Fruit fly (Drosophila melanogaster) whole organism, embryonic: ENCODE measurements around the gene CG7231.

Experiments
- CG10366 ChIP-seq: fragments of 200-800 bp; sonication (Bioruptor generic); IDR thresholded peaks from 2 replicates; pipeline ENCODE4 v1.3.6; 2022; ENCODE audit warnings: missing biosample characterization, missing genetic modification characterization
- CG13624 ChIP-seq: fragments of 200-800 bp; sonication (Bioruptor generic); optimal IDR thresholded peaks from 2 replicates; lab custom pipeline; 2016; ENCODE audit warnings: missing biosample characterization, missing genetic modification characterization
- CG14710 ChIP-seq: fragments of 200-800 bp; sonication (Bioruptor generic); optimal IDR thresholded peaks from 3 replicates; lab custom pipeline; 2019; ENCODE audit warnings: missing biosample characterization, mild to moderate bottlenecking, missing genetic modification characterization, moderate library complexity
- CG2199 ChIP-seq: fragments of 200-800 bp; sonication (Bioruptor generic); IDR thresholded peaks from 3 replicates; pipeline ENCODE4 v1.3.6; 2022; ENCODE audit warnings: missing biosample characterization, missing genetic modification characterization
- CG2889 ChIP-seq: fragments of 200-800 bp; sonication (Bioruptor generic); IDR thresholded peaks from 3 replicates; pipeline ENCODE4 v1.3.6; 2022; ENCODE audit warnings: missing biosample characterization, missing genetic modification characterization
- CG31388 ChIP-seq: fragments of 200-800 bp; sonication (Bioruptor generic); optimal IDR thresholded peaks from 2 replicates; lab custom pipeline; 2016; ENCODE audit warnings: missing biosample characterization, missing genetic modification characterization
- CG3281 ChIP-seq: fragments of 200-800 bp; sonication (Bioruptor generic); optimal IDR thresholded peaks from 3 replicates; lab custom pipeline; 2017; ENCODE audit warnings: missing biosample characterization, mild to moderate bottlenecking, missing genetic modification characterization
- CG34422 ChIP-seq: fragments of 200-800 bp; sonication (Bioruptor generic); IDR thresholded peaks from 3 replicates; pipeline ENCODE4 v1.3.6; 2022; ENCODE audit warnings: missing biosample characterization, missing genetic modification characterization
- CG4360 ChIP-seq: fragments of 200-800 bp; sonication (Bioruptor generic); IDR thresholded peaks from 2 replicates; pipeline ENCODE4 v1.3.6; 2022; ENCODE audit warnings: missing biosample characterization, missing genetic modification characterization
- CG4617 ChIP-seq: fragments of 200-800 bp; sonication (Bioruptor generic); optimal IDR thresholded peaks from 3 replicates; lab custom pipeline; 2016; ENCODE audit warnings: missing biosample characterization, missing genetic modification characterization, borderline replicate concordance
- CG5180 ChIP-seq: fragments of 200-800 bp; sonication (Bioruptor generic); optimal IDR thresholded peaks from 3 replicates; lab custom pipeline; 2017; ENCODE audit warnings: missing biosample characterization, missing genetic modification characterization, mild to moderate bottlenecking, moderate library complexity, missing genetic modification reagents
- CG6254 ChIP-seq: fragments of 200-800 bp; sonication (Bioruptor generic); optimal IDR thresholded peaks from 3 replicates; lab custom pipeline; 2017; ENCODE audit warnings: mild to moderate bottlenecking, missing biosample characterization, missing genetic modification reagents, missing genetic modification characterization
- CG7556 ChIP-seq: fragments of 200-800 bp; sonication (Bioruptor generic); optimal IDR thresholded peaks from 2 replicates; lab custom pipeline; 2017; ENCODE audit warnings: missing biosample characterization, mild to moderate bottlenecking, missing genetic modification characterization
- CG7786 ChIP-seq: fragments of 200-800 bp; sonication (Bioruptor generic); optimal IDR thresholded peaks from 2 replicates; lab custom pipeline; 2016; ENCODE audit warnings: missing biosample characterization, missing genetic modification characterization
- Dad ChIP-seq: fragments of 200-800 bp; sonication (Bioruptor generic); optimal IDR thresholded peaks from 3 replicates; lab custom pipeline; 2016; ENCODE audit warnings: missing biosample characterization, missing genetic modification characterization
- Deaf1 ChIP-seq: fragments of 200-800 bp; optimal IDR thresholded peaks from 3 replicates; lab custom pipeline; 2019; ENCODE audit warnings: missing biosample characterization, mild to moderate bottlenecking, missing genetic modification characterization, moderate library complexity
- Dek ChIP-seq: fragments of 200-800 bp; sonication (Bioruptor generic); optimal IDR thresholded peaks from 3 replicates; lab custom pipeline; 2019; ENCODE audit warnings: missing biosample characterization, mild to moderate bottlenecking, missing genetic modification characterization, moderate library complexity
- Dip2 ChIP-seq: fragments of 200-800 bp; sonication (Bioruptor generic); IDR thresholded peaks from 2 replicates; pipeline ENCODE4 v1.3.6; 2022; ENCODE audit warnings: missing biosample characterization, missing genetic modification characterization
- Dp ChIP-seq: fragments of 200-800 bp; sonication (Bioruptor generic); optimal IDR thresholded peaks from 2 replicates; lab custom pipeline; 2018; ENCODE audit warnings: missing biosample characterization, mild to moderate bottlenecking, missing genetic modification characterization, moderate library complexity
- Dref ChIP-seq: fragments of 200-800 bp; sonication (Bioruptor generic); IDR thresholded peaks from 2 replicates; pipeline ENCODE4 v1.3.6; 2022; ENCODE audit warnings: missing biosample characterization, missing genetic modification characterization
- ERR ChIP-seq: fragments of 200-800 bp; sonication (Bioruptor generic); optimal IDR thresholded peaks from 2 replicates; lab custom pipeline; 2016; ENCODE audit warnings: missing biosample characterization, missing genetic modification characterization
- Fer1 ChIP-seq: fragments of 200-800 bp; sonication (Bioruptor generic); optimal IDR thresholded peaks from 2 replicates; lab custom pipeline; 2017; ENCODE audit warnings: missing biosample characterization, mild to moderate bottlenecking, missing genetic modification characterization
- Ravus ChIP-seq: fragments of 200-800 bp; sonication (Bioruptor generic); IDR thresholded peaks from 2 replicates; pipeline ENCODE4 v1.3.6; 2022; ENCODE audit warnings: missing biosample characterization, missing genetic modification characterization
- Sry-β ChIP-seq: fragments of 200-800 bp; sonication (Bioruptor generic); optimal IDR thresholded peaks from 2 replicates; lab custom pipeline; 2018; ENCODE audit warnings: missing biosample characterization, mild to moderate bottlenecking, missing genetic modification characterization, moderate library complexity
- Sry-δ ChIP-seq: fragments of 200-800 bp; sonication (Bioruptor generic); optimal IDR thresholded peaks from 2 replicates; lab custom pipeline; 2016; ENCODE audit warnings: missing biosample characterization, missing genetic modification characterization
- Trl ChIP-seq, 3 experiments: fragments of >200 bp in 2 of 3; fragments of 200-800 bp in 1 of 3; sonication (Bioruptor generic) in 1 of 3; optimal IDR thresholded peaks; 2 replicates in 1 of 3; 3 replicates in 2 of 3; lab custom pipeline; 2016 to 2017; ENCODE audit warnings: missing biosample characterization in 1 of 3, missing genetic modification characterization in 1 of 3
- Usf ChIP-seq: fragments of 200-800 bp; sonication (Bioruptor generic); optimal IDR thresholded peaks from 2 replicates; lab custom pipeline; 2017; ENCODE audit warnings: missing genotype, missing biosample characterization, missing genetic modification characterization
- Xrp1 ChIP-seq: fragments of 200-800 bp; sonication (Bioruptor generic); IDR thresholded peaks from 2 replicates; pipeline ENCODE4 v1.3.6; 2022; ENCODE audit warnings: missing biosample characterization, missing genetic modification characterization
- aop ChIP-seq: fragments of 200-800 bp; sonication (Bioruptor generic); IDR thresholded peaks from 2 replicates; pipeline ENCODE4 v1.3.6; 2022; ENCODE audit warnings: missing biosample characterization, missing genetic modification characterization
- ap ChIP-seq: fragments of 200-800 bp; sonication (Bioruptor generic); IDR thresholded peaks from 2 replicates; pipeline ENCODE4 v1.3.6; 2022; ENCODE audit warnings: missing biosample characterization, missing genetic modification characterization
- bbx ChIP-seq: fragments of 200-800 bp; sonication (Bioruptor generic); IDR thresholded peaks from 2 replicates; pipeline ENCODE4 v1.3.6; 2022; ENCODE audit warnings: missing biosample characterization, missing genetic modification characterization; ENCODE audit not compliant: partially characterized antibody
- bowl ChIP-seq: fragments of 200-800 bp; sonication (Bioruptor generic); IDR thresholded peaks from 2 replicates; pipeline ENCODE4 v1.3.6; 2022; ENCODE audit warnings: missing biosample characterization, missing genetic modification characterization
- chinmo ChIP-seq: fragments of 200-800 bp; sonication (Bioruptor generic); IDR thresholded peaks from 4 replicates; pipeline ENCODE4 v1.3.6; 2022; ENCODE audit warnings: missing biosample characterization, missing genetic modification characterization; ENCODE audit not compliant: partially characterized antibody
- crol ChIP-seq: fragments of 200-800 bp; sonication (Bioruptor generic); IDR thresholded peaks from 2 replicates; pipeline ENCODE4 v1.3.6; 2022; ENCODE audit warnings: missing biosample characterization, missing genetic modification characterization
- cwo ChIP-seq: fragments of 200-800 bp; sonication (Bioruptor generic); optimal IDR thresholded peaks from 3 replicates; lab custom pipeline; 2017; ENCODE audit warnings: missing biosample characterization, missing genetic modification characterization, mild to moderate bottlenecking, moderate library complexity, missing genetic modification reagents
- her ChIP-seq: fragments of 200-800 bp; sonication (Bioruptor generic); optimal IDR thresholded peaks from 2 replicates; lab custom pipeline; 2016; ENCODE audit warnings: missing biosample characterization, missing genetic modification characterization
- mld ChIP-seq: fragments of 200-800 bp; sonication (Bioruptor generic); IDR thresholded peaks from 3 replicates; pipeline ENCODE4 v1.3.6; 2022; ENCODE audit warnings: missing biosample characterization, missing genetic modification characterization; ENCODE audit not compliant: partially characterized antibody
- org-1 ChIP-seq: fragments of 200-800 bp; sonication (Bioruptor generic); optimal IDR thresholded peaks from 2 replicates; lab custom pipeline; 2017; ENCODE audit warnings: missing biosample characterization, missing genetic modification characterization
- prd ChIP-seq, 3 experiments: fragments of >200 bp in 2 of 3; fragments of 200-800 bp in 1 of 3; sonication (Bioruptor generic) in 1 of 3; optimal IDR thresholded peaks in 2 of 3; IDR thresholded peaks in 1 of 3; 2 replicates in 2 of 3; 3 replicates in 1 of 3; pipeline versions ENCODE4 v1.3.6 to Lab custom; 2017 to 2022; ENCODE audit warnings: missing biosample characterization in 1 of 3, missing genetic modification characterization in 1 of 3
- ro ChIP-seq: fragments of 200-800 bp; sonication (Bioruptor generic); IDR thresholded peaks from 2 replicates; pipeline ENCODE4 v1.3.6; 2022; ENCODE audit warnings: missing biosample characterization, missing genetic modification characterization
- sens ChIP-seq: fragments of 200-800 bp; sonication (Bioruptor generic); peaks from one replicate; lab custom pipeline; 2016; ENCODE audit warnings: missing biosample characterization, missing genetic modification characterization
- sna ChIP-seq: fragments of 200-800 bp; sonication (Bioruptor generic); IDR thresholded peaks from 2 replicates; pipeline ENCODE4 v1.3.6; 2022; ENCODE audit warnings: missing biosample characterization, missing genetic modification characterization; ENCODE audit not compliant: partially characterized antibody
- sr ChIP-seq: fragments of 200-800 bp; sonication (Bioruptor generic); IDR thresholded peaks from 3 replicates; pipeline ENCODE4 v1.3.6; 2022; ENCODE audit warnings: missing biosample characterization, missing genetic modification characterization
- tio ChIP-seq: fragments of 200-800 bp; sonication (Bioruptor generic); optimal IDR thresholded peaks from 2 replicates; lab custom pipeline; 2017; ENCODE audit warnings: missing biosample characterization, missing genetic modification characterization, inconsistent platforms
- unc-4 ChIP-seq: fragments of 200-800 bp; sonication (Bioruptor generic); IDR thresholded peaks from 2 replicates; pipeline ENCODE4 v1.3.6; 2022; ENCODE audit warnings: missing biosample characterization, missing genetic modification characterization; ENCODE audit not compliant: partially characterized antibody
- vfl ChIP-seq: fragments of 200-800 bp; sonication (Bioruptor generic); optimal IDR thresholded peaks from 2 replicates; lab custom pipeline; 2016; ENCODE audit warnings: missing biosample characterization, missing genetic modification characterization
- vvl ChIP-seq: fragments of 200-800 bp; sonication (Bioruptor generic); IDR thresholded peaks from 2 replicates; pipeline ENCODE4 v1.3.6; 2022; ENCODE audit warnings: missing biosample characterization, missing genetic modification characterization
- zen ChIP-seq: fragments of 200-800 bp; sonication (Bioruptor generic); optimal IDR thresholded peaks from 3 replicates; lab custom pipeline; 2018; ENCODE audit warnings: missing biosample characterization, mild to moderate bottlenecking, missing genetic modification characterization, moderate library complexity

CG7231 gene

dm6 chr2L:7966461-7966846, 17.3 kb upstream of the CG7231 start (continued):
- TF ChIP-seq sr (GFP tag; lab: Robert Waterston, UW) (no peak), Trl (optimal IDR thresholded peaks at IDR 0.05; lab: Kevin White, UChicago) (peak in 1 of 2 experiments; percentile 23), Trl (GFP tag; optimal IDR thresholded peaks at IDR 0.05; lab: Kevin White, UChicago) (no peak), ro (GFP tag; lab: Robert Waterston, UW) (no peak), CG34422 (GFP tag; lab: Robert Waterston, UW) (0 out of 3 replicates have a peak, but pooled peaks have one; percentile 10), aop (GFP tag; lab: Robert Waterston, UW) (no peak)

DNA sequence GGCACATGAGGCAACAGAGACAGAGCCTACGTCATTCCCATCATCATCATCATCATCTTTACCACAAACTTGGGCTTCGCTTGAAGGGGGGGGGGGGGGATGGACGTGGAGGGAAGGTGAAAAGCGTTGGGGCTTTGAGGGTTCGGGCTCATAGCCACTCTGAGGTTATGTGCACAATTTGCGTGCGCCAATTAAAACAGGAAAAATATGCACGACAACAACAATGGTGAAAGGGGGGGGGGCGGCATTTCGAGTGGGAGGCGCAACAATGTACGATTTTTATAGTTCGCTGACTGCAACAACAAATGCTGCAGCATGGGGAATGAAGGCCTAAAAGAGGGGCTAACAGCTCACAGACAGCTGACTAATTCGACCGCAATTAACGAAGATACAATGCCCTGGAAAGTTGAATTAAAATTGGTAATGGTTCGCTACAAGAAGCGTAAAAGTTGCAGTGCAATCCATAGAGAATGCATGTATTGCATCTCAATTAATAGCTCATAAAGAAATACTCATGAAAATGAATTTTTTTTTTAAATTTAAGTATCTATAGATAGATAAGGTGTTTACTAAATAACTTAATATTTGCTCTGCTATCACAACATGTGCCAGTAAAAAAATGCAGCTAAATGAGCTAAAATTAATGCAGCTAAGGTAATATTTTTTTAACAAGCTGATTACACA, 16.7 kb upstream of the CG7231 start:
- TF ChIP-seq CG13624 (no peak), bbx (no peak), Fer1 (no peak), Dp (no peak), CG3281 (GFP tag; lab: Kevin White, UChicago) (no peak), prd (optimal IDR thresholded peaks at IDR 0.05; lab: Kevin White, UChicago) (no peak), prd (GFP tag; IDR thresholded peaks at IDR 0.05; lab: Robert Waterston, UW) (0 out of 3 replicates have a peak, but pooled peaks have one; percentile 6), zen (no peak), crol (GFP tag; lab: Robert Waterston, UW) (peak; percentile 67; the same call in 1 of the 2 replicates), sens (peak; percentile 6), CG10366 (no peak), sna (GFP tag; lab: Robert Waterston, UW) (0 out of 2 replicates have a peak, but pooled peaks have one; percentile 35), CG31388 (no peak), Deaf1 (tag; lab: Kevin White, UChicago) (no peak), CG2889 (GFP tag; lab: Robert Waterston, UW) (no peak), chinmo (GFP tag; lab: Robert Waterston, UW) (0 out of 4 replicates have a peak, but pooled peaks have one; percentile 33), tio (no peak), cwo (GFP tag; lab: Kevin White, UChicago) (no peak), vfl (GFP tag; lab: Kevin White, UChicago) (no peak), CG7556 (GFP tag; lab: Kevin White, UChicago) (no peak), bowl (GFP tag; lab: Robert Waterston, UW) (no peak)

DNA sequence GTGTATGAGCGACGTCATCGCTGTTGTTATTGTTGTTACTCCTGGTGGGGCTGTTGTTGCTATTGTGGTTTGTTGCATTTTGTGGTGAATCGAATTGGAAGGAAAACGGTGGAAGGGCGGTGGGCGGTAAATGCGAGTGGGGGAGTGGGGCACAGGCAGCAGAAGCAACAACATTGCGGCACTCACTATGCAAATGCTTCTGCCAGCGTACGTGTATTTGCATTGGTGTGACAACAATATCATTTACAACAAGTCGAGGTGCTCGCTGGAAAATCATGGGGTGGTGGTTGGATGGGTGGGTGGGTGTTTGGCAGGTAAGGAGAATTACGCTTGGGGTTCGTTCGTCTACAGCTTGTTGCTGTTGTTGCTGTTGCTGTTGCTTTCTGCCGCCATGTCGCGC, 16.1 kb upstream of the CG7231 start:
- TF ChIP-seq CG2199 (GFP tag; lab: Robert Waterston, UW) (no peak), ERR (GFP tag; lab: Kevin White, UChicago) (no peak), Sry-δ (no peak), CG4360 (GFP tag; lab: Robert Waterston, UW) (0 out of 2 replicates have a peak, but pooled peaks have one; percentile 10), Dek (tag; lab: Kevin White, UChicago) (no peak), CG5180 (peak; percentile 55), CG4617 (GFP tag; lab: Kevin White, UChicago) (no peak), vvl (peak; percentile 22; the same call in 1 of the 2 replicates), CG7786 (GFP tag; lab: Kevin White, UChicago) (no peak), Usf (GFP tag; lab: Kevin White, UChicago) (no peak), CG6254 (GFP tag; lab: Kevin White, UChicago) (no peak), Sry-β (GFP tag; lab: Kevin White, UChicago) (no peak), Dref (no peak), Dad (GFP tag; lab: Kevin White, UChicago) (no peak), Ravus (GFP tag; lab: Robert Waterston, UW) (no peak), her (GFP tag; lab: Kevin White, UChicago) (no peak), Dip2 (GFP tag; lab: Robert Waterston, UW) (no peak), CG14710 (tag; lab: Kevin White, UChicago) (no peak), Xrp1 (GFP tag; lab: Robert Waterston, UW) (no peak), org-1 (GFP tag; lab: Kevin White, UChicago) (no peak), mld (no peak), unc-4 (no peak), ap (GFP tag; lab: Robert Waterston, UW) (no peak)
